Worm (Caenorhabditis elegans) whole organism, L4 larva: Measurements from ENCODE around the gene aagr-1.

ENCODE experiments used
- ama-1 ChIP-seq: fragments of 150-350 bp; optimal IDR thresholded peaks from 2 replicates; lab custom pipeline; 2014; ENCODE audit warnings: inconsistent platforms, mixed read lengths
- arid-1 ChIP-seq: fragments of 200-800 bp; sonication (Bioruptor generic); conservative IDR thresholded peaks from 2 replicates; pipeline ENCODE4 v1.3.6; 2022; ENCODE audit warnings: missing genetic modification reagents, missing genetic modification characterization, missing compliant biosample characterization
- attf-4 ChIP-seq: sonication (generic microtip); optimal IDR thresholded peaks from 3 replicates; lab custom pipeline; 2017; ENCODE audit warnings: missing biosample characterization, missing genetic modification characterization
- ces-1 ChIP-seq: fragments of 150-350 bp; sonication (generic microtip); optimal IDR thresholded peaks from 4 replicates; lab custom pipeline; 2014; ENCODE audit warnings: missing biosample characterization, missing genetic modification reagents, missing genetic modification characterization
- dpl-1 ChIP-seq: fragments of 150-350 bp; optimal IDR thresholded peaks from 2 replicates; lab custom pipeline; 2014; ENCODE audit warnings: missing biosample characterization, missing genetic modification reagents, missing genetic modification characterization
- mxl-2 ChIP-seq: fragments of 200-800 bp; sonication (Bioruptor generic); conservative IDR thresholded peaks from 2 replicates; pipeline ENCODE4 v1.3.6; 2022; ENCODE audit warnings: missing genetic modification reagents, missing genetic modification characterization, missing compliant biosample characterization
- nhr-11 ChIP-seq: fragments of 150-350 bp; optimal IDR thresholded peaks from 2 replicates; lab custom pipeline; 2014; ENCODE audit warnings: missing biosample characterization, missing genetic modification characterization
- nhr-111 ChIP-seq: fragments of 200-800 bp; sonication (Bioruptor generic); optimal IDR thresholded peaks from 2 replicates; lab custom pipeline; 2018; ENCODE audit warnings: mild to moderate bottlenecking, missing genetic modification characterization, missing compliant biosample characterization
- nhr-237 ChIP-seq: sonication (generic microtip); optimal IDR thresholded peaks from 2 replicates; lab custom pipeline; 2017; ENCODE audit warnings: missing biosample characterization, missing genetic modification characterization
- nhr-25 ChIP-seq: sonication (generic microtip); optimal IDR thresholded peaks from 2 replicates; lab custom pipeline; 2017; ENCODE audit warnings: missing genetic modification characterization, mild to moderate bottlenecking, missing compliant biosample characterization, antibody characterized with exemption, moderate library complexity, borderline replicate concordance; ENCODE audit not compliant: insufficient read depth
- nhr-76 ChIP-seq: fragments of 150-350 bp; optimal IDR thresholded peaks from 2 replicates; lab custom pipeline; 2014; ENCODE audit warnings: missing biosample characterization, missing genetic modification characterization
- pqm-1 ChIP-seq: sonication (generic microtip); optimal IDR thresholded peaks from 2 replicates; lab custom pipeline; 2017; ENCODE audit warnings: missing biosample characterization, missing genetic modification characterization
- unc-62 ChIP-seq, 3 experiments: fragments of 150-350 bp in 1 of 3; sonication (generic microtip); optimal IDR thresholded peaks in 2 of 3; peaks in 1 of 3; 1 replicate in 1 of 3; 2 replicates in 2 of 3; lab custom pipeline; 2014 to 2017; ENCODE audit warnings: missing biosample characterization in 3 of 3, missing genetic modification characterization in 3 of 3, missing genetic modification reagents in 3 of 3, missing genotype in 1 of 3
- zip-11 ChIP-seq: fragments of 200-800 bp; sonication (Bioruptor generic); IDR thresholded peaks from 2 replicates; pipeline ENCODE4 v1.3.6; 2022; ENCODE audit warnings: missing genetic modification characterization, missing compliant biosample characterization

DNA sequence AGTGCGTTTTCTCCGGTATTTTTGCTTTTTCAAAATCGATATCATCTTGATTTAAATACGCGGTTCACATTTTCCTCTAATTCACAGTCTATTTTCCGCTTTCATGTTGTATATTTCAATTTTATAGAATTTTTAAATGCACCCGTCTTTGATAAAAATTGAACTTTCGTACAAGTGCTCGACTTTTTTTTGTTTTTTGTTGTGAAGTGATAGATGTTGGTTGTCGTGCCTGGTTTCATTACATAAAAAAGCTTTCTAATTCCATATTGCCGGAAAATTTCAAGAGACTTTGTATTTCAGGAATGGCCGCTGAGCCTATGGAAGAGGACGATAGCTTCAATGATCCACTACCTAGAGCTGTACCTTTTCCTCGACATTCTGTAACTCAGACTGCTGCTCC lies 3.2 kb upstream of the aagr-1 start, which contains the start of gene D2096.12:
- TF ChIP-seq zip-11 (GFP tag; lab: Robert Waterston, UW) (no peak), attf-4 (tag; lab: Kevin White, UChicago) (no peak), ces-1 (GFP tag; lab: Kevin White, UChicago) (no peak), unc-62 (GFP tag; optimal IDR thresholded peaks at IDR 0.05 in 1 of 2; lab: Kevin White, UChicago) (no peak), unc-62 (tag; optimal IDR thresholded peaks at IDR 0.05; lab: Kevin White, UChicago) (no peak), arid-1 (GFP tag; lab: Robert Waterston, UW) (no peak), nhr-237 (tag; lab: Kevin White, UChicago) (no peak), ama-1 (lab: Kevin White, UChicago) (no peak), nhr-25 (no peak), mxl-2 (GFP tag; lab: Robert Waterston, UW) (no peak), nhr-11 (tag; lab: Kevin White, UChicago) (no peak), dpl-1 (GFP tag; lab: Kevin White, UChicago) (no peak), nhr-111 (no peak), pqm-1 (no peak), nhr-76 (tag; lab: Kevin White, UChicago) (no peak)
